Worm (Caenorhabditis elegans) whole organism, mixed stage, embryonic: ENCODE results near the gene rpc-25.

Experiments used
- lsy-2 ChIP-seq: fragments of 150-350 bp; optimal IDR thresholded peaks from 2 replicates; lab custom pipeline; 2014; ENCODE audit warnings: missing biosample characterization, missing genetic modification characterization
- mab-5 ChIP-seq: fragments of 150-350 bp; optimal IDR thresholded peaks from 2 replicates; lab custom pipeline; 2014; ENCODE audit warnings: missing biosample characterization, missing genetic modification characterization
- pha-4 ChIP-seq: fragments of 150-350 bp; optimal IDR thresholded peaks from 2 replicates; lab custom pipeline; 2018; ENCODE audit warnings: missing biosample characterization, missing genetic modification reagents, missing genetic modification characterization
- tbx-8 ChIP-seq: fragments of 200-800 bp; sonication (Bioruptor generic); optimal IDR thresholded peaks from 2 replicates; lab custom pipeline; 2018; ENCODE audit warnings: mild to moderate bottlenecking, missing genetic modification characterization, moderate library complexity, missing compliant biosample characterization
- ztf-11 ChIP-seq: fragments of 150-350 bp; optimal IDR thresholded peaks from 2 replicates; lab custom pipeline; 2014; ENCODE audit warnings: missing biosample characterization, missing genetic modification characterization

- TF ChIP-seq lsy-2 (no peak), ztf-11 (tag; lab: Kevin White, UChicago) (no peak), tbx-8 (GFP tag; lab: Kevin White, UChicago) (no peak), pha-4 (no peak), mab-5 (tag; lab: Kevin White, UChicago) (no peak)
These were observed 10.3 kb upstream of the rpc-25 start, which contains the start of gene ZK856.14 for ce11 chrV:10216724-10217123.
